Worm (Caenorhabditis elegans) whole organism, L1 larva: ENCODE results near the gene cks-1.
A peak's percentile ranks its signal among the peaks of the same experiment; 100 is the strongest.

ENCODE experiments used
- C34B4.2 ChIP-seq: sonication (generic microtip); optimal IDR thresholded peaks from 2 replicates; lab custom pipeline; 2017; ENCODE audit warnings: mild to moderate bottlenecking, missing genetic modification characterization, missing compliant biosample characterization
- F16B12.6 ChIP-seq: fragments of 150-350 bp; optimal IDR thresholded peaks from 2 replicates; lab custom pipeline; 2014; ENCODE audit warnings: missing biosample characterization, missing genetic modification characterization
- aha-1 ChIP-seq: fragments of 150-350 bp; optimal IDR thresholded peaks from 2 replicates; lab custom pipeline; 2014; ENCODE audit warnings: missing biosample characterization, missing genetic modification characterization
- aly-2 ChIP-seq: fragments of 150-350 bp; optimal IDR thresholded peaks from 2 replicates; lab custom pipeline; 2014; ENCODE audit warnings: missing biosample characterization, missing genetic modification characterization
- ama-1 ChIP-seq: fragments of 150-350 bp; optimal IDR thresholded peaks from 2 replicates; lab custom pipeline; 2014
- ceh-63 ChIP-seq: fragments of 200-800 bp; sonication (Bioruptor generic); optimal IDR thresholded peaks from 2 replicates; lab custom pipeline; 2018; ENCODE audit warnings: mild to moderate bottlenecking, missing genetic modification characterization, missing compliant biosample characterization
- ceh-8 ChIP-seq: fragments of 200-800 bp; sonication (Bioruptor generic); optimal IDR thresholded peaks from 2 replicates; lab custom pipeline; 2018; ENCODE audit warnings: mild to moderate bottlenecking, missing genetic modification characterization, moderate library complexity, missing compliant biosample characterization
- ceh-88 ChIP-seq: fragments of 200-800 bp; sonication (Bioruptor generic); IDR thresholded peaks from 2 replicates; pipeline ENCODE4 v1.3.6; 2022; ENCODE audit warnings: missing genetic modification characterization, missing compliant biosample characterization
- ceh-90 ChIP-seq: sonication (generic microtip); optimal IDR thresholded peaks from 2 replicates; lab custom pipeline; 2016; ENCODE audit warnings: missing genetic modification characterization, missing compliant biosample characterization
- ces-1 ChIP-seq: fragments of 150-350 bp; optimal IDR thresholded peaks from 2 replicates; lab custom pipeline; 2014; ENCODE audit warnings: missing biosample characterization, missing genetic modification reagents, missing genetic modification characterization
- dpl-1 ChIP-seq, 3 experiments: fragments of 150-350 bp in 2 of 3; sonication (generic microtip) in 1 of 3; optimal IDR thresholded peaks; 2 replicates each; lab custom pipeline; 2014 to 2017; ENCODE audit warnings: missing biosample characterization in 3 of 3, missing genetic modification characterization in 3 of 3, missing genetic modification reagents in 3 of 3
- dsc-1 ChIP-seq: sonication (generic microtip); optimal IDR thresholded peaks from 2 replicates; lab custom pipeline; 2016; ENCODE audit warnings: mild to moderate bottlenecking, missing genetic modification characterization, missing compliant biosample characterization
- efl-1 ChIP-seq, 4 experiments: fragments of 150-350 bp; optimal IDR thresholded peaks in 3 of 4; peaks in 1 of 4; 1 replicate in 1 of 4; 2 replicates in 3 of 4; lab custom pipeline; 2014; ENCODE audit warnings: missing biosample characterization in 2 of 4, missing genetic modification characterization in 2 of 4, missing genetic modification reagents in 2 of 4
- egl-13 ChIP-seq: sonication (generic microtip); optimal IDR thresholded peaks from 2 replicates; lab custom pipeline; 2016; ENCODE audit warnings: missing genotype, missing genetic modification reagents, missing genetic modification characterization, missing compliant biosample characterization
- egl-27 ChIP-seq, 2 experiments: fragments of 150-350 bp in 1 of 2; sonication (generic microtip); optimal IDR thresholded peaks; 3 replicates each; lab custom pipeline; 2017 to 2018; ENCODE audit warnings: missing biosample characterization in 2 of 2, missing genetic modification characterization in 2 of 2, missing genetic modification reagents in 2 of 2
- elt-2 ChIP-seq: sonication (generic microtip); optimal IDR thresholded peaks from 2 replicates; lab custom pipeline; 2016; ENCODE audit warnings: missing genetic modification characterization, mild to moderate bottlenecking, inconsistent platforms, missing compliant biosample characterization, missing genetic modification reagents
- elt-3 ChIP-seq, 6 experiments: fragments of 150-350 bp in 1 of 6; sonication (generic microtip); optimal IDR thresholded peaks; 2 replicates each; lab custom pipeline; 2017 to 2018; ENCODE audit warnings: missing biosample characterization in 6 of 6, missing genetic modification characterization in 6 of 6, inconsistent platforms in 1 of 6
- fkh-10 ChIP-seq: sonication (generic microtip); optimal IDR thresholded peaks from 2 replicates; lab custom pipeline; 2017; ENCODE audit warnings: missing biosample characterization, missing genetic modification reagents, missing genetic modification characterization
- fkh-4 ChIP-seq: sonication (generic microtip); optimal IDR thresholded peaks from 2 replicates; lab custom pipeline; 2016; ENCODE audit warnings: missing compliant biosample characterization, missing genetic modification characterization, borderline replicate concordance
- grh-1 ChIP-seq: fragments of 200-800 bp; sonication (Bioruptor generic); IDR thresholded peaks from 2 replicates; pipeline ENCODE4 v1.3.6; 2022; ENCODE audit warnings: missing genetic modification reagents, missing genetic modification characterization, missing compliant biosample characterization
- hlh-17 ChIP-seq: fragments of 200-800 bp; sonication (Bioruptor generic); optimal IDR thresholded peaks from 2 replicates; lab custom pipeline; 2018; ENCODE audit warnings: missing genetic modification characterization, mild to moderate bottlenecking, missing compliant biosample characterization, moderate library complexity, borderline replicate concordance
- hlh-4 ChIP-seq: sonication (generic microtip); optimal IDR thresholded peaks from 2 replicates; lab custom pipeline; 2016; ENCODE audit warnings: mild to moderate bottlenecking, missing genetic modification characterization, missing compliant biosample characterization
- hpl-2 ChIP-seq: fragments of 150-350 bp; optimal IDR thresholded peaks from 2 replicates; lab custom pipeline; 2014; ENCODE audit warnings: missing biosample characterization, missing genetic modification reagents, missing genetic modification characterization
- isw-1 ChIP-seq: fragments of 200-800 bp; sonication (Bioruptor generic); IDR thresholded peaks from 2 replicates; pipeline ENCODE4 v1.3.6; 2022; ENCODE audit warnings: missing genetic modification characterization, missing compliant biosample characterization
- jun-1 ChIP-seq: fragments of 150-350 bp; optimal IDR thresholded peaks from 2 replicates; lab custom pipeline; 2014; ENCODE audit warnings: missing biosample characterization, missing genetic modification reagents, missing genetic modification characterization
- lin-13 ChIP-seq: fragments of 150-350 bp; optimal IDR thresholded peaks from 2 replicates; lab custom pipeline; 2014; ENCODE audit warnings: missing biosample characterization, missing genetic modification reagents, missing genetic modification characterization
- lin-14 ChIP-seq: fragments of 200-800 bp; sonication (Bioruptor generic); optimal IDR thresholded peaks from 2 replicates; lab custom pipeline; 2018; ENCODE audit warnings: mild to moderate bottlenecking, missing genetic modification characterization, moderate library complexity, missing compliant biosample characterization
- lin-35 ChIP-seq, 2 experiments: fragments of 150-350 bp; optimal IDR thresholded peaks; 2 replicates each; lab custom pipeline; 2014; ENCODE audit warnings: missing biosample characterization in 2 of 2, missing genetic modification characterization in 2 of 2, missing genetic modification reagents in 2 of 2
- lin-39 ChIP-seq: fragments of 150-350 bp; optimal IDR thresholded peaks from 2 replicates; lab custom pipeline; 2014; ENCODE audit warnings: missing biosample characterization, missing genetic modification reagents, missing genetic modification characterization
- mep-1 ChIP-seq: fragments of 150-350 bp; optimal IDR thresholded peaks from 2 replicates; lab custom pipeline; 2014; ENCODE audit warnings: missing biosample characterization, missing genetic modification characterization
- nhr-11 ChIP-seq: fragments of 150-350 bp; optimal IDR thresholded peaks from 2 replicates; lab custom pipeline; 2014; ENCODE audit warnings: missing biosample characterization, missing genetic modification characterization
- nhr-12 ChIP-seq: sonication (generic microtip); optimal IDR thresholded peaks from 2 replicates; lab custom pipeline; 2017; ENCODE audit warnings: missing biosample characterization, missing genetic modification characterization
- nhr-19 ChIP-seq: fragments of 200-800 bp; sonication (Bioruptor generic); conservative IDR thresholded peaks from 2 replicates; pipeline ENCODE4 v1.3.6; 2022; ENCODE audit warnings: missing genetic modification characterization, missing compliant biosample characterization
- nhr-237 ChIP-seq: fragments of 150-350 bp; optimal IDR thresholded peaks from 2 replicates; lab custom pipeline; 2014; ENCODE audit warnings: missing biosample characterization, missing genetic modification characterization
- nhr-28 ChIP-seq: fragments of 150-350 bp; optimal IDR thresholded peaks from 2 replicates; lab custom pipeline; 2014; ENCODE audit warnings: missing biosample characterization, missing genetic modification characterization
- nhr-71 ChIP-seq: sonication (generic microtip); optimal IDR thresholded peaks from 2 replicates; lab custom pipeline; 2016; ENCODE audit warnings: mild to moderate bottlenecking, missing genetic modification characterization, moderate library complexity, missing compliant biosample characterization
- nhr-77 ChIP-seq: fragments of 150-350 bp; optimal IDR thresholded peaks from 2 replicates; lab custom pipeline; 2014; ENCODE audit warnings: missing biosample characterization, missing genetic modification characterization
- nhr-84 ChIP-seq: sonication (generic microtip); optimal IDR thresholded peaks from 2 replicates; lab custom pipeline; 2017; ENCODE audit warnings: missing biosample characterization, missing genetic modification characterization
- nhr-90 ChIP-seq: sonication (generic microtip); optimal IDR thresholded peaks from 2 replicates; lab custom pipeline; 2016; ENCODE audit warnings: mild to moderate bottlenecking, missing genetic modification characterization, missing compliant biosample characterization; ENCODE audit not compliant: poor library complexity
- pax-3 ChIP-seq: fragments of 200-800 bp; sonication (Bioruptor generic); optimal IDR thresholded peaks from 2 replicates; lab custom pipeline; 2018; ENCODE audit warnings: mild to moderate bottlenecking, missing genetic modification characterization, moderate library complexity, missing compliant biosample characterization
- pqm-1 ChIP-seq: sonication (generic microtip); optimal IDR thresholded peaks from 3 replicates; lab custom pipeline; 2017; ENCODE audit warnings: missing biosample characterization, missing genetic modification characterization
- skn-1 ChIP-seq: fragments of 150-350 bp; optimal IDR thresholded peaks from 2 replicates; lab custom pipeline; 2014; ENCODE audit warnings: missing biosample characterization, missing genetic modification characterization
- snpc-4 ChIP-seq: fragments of 150-350 bp; optimal IDR thresholded peaks from 2 replicates; lab custom pipeline; 2014; ENCODE audit warnings: missing biosample characterization, missing genetic modification characterization
- snu-23 ChIP-seq: sonication (generic microtip); optimal IDR thresholded peaks from 2 replicates; lab custom pipeline; 2016; ENCODE audit warnings: missing genetic modification characterization, missing compliant biosample characterization
- sptf-1 ChIP-seq: fragments of 150-350 bp; optimal IDR thresholded peaks from 2 replicates; lab custom pipeline; 2014; ENCODE audit warnings: missing biosample characterization, missing genetic modification characterization
- sup-37 ChIP-seq: fragments of 200-800 bp; sonication (Bioruptor generic); optimal IDR thresholded peaks from 2 replicates; lab custom pipeline; 2018; ENCODE audit warnings: mild to moderate bottlenecking, missing genetic modification characterization, missing compliant biosample characterization
- swsn-7 ChIP-seq: sonication (generic microtip); optimal IDR thresholded peaks from 2 replicates; lab custom pipeline; 2016; ENCODE audit warnings: missing genetic modification characterization, missing compliant biosample characterization
- tbx-2 ChIP-seq: sonication (generic microtip); optimal IDR thresholded peaks from 2 replicates; lab custom pipeline; 2016; ENCODE audit warnings: missing genetic modification characterization, missing compliant biosample characterization
- unc-30 ChIP-seq: sonication (generic microtip); optimal IDR thresholded peaks from 2 replicates; lab custom pipeline; 2017; ENCODE audit warnings: missing biosample characterization, missing genetic modification characterization
- unc-98 ChIP-seq: fragments of 200-800 bp; sonication (Bioruptor generic); IDR thresholded peaks from 2 replicates; pipeline ENCODE4 v1.3.6; 2022; ENCODE audit warnings: missing genetic modification characterization, missing compliant biosample characterization
- vab-15 ChIP-seq: sonication (generic microtip); optimal IDR thresholded peaks from 2 replicates; lab custom pipeline; 2017; ENCODE audit warnings: missing genotype, mild to moderate bottlenecking, missing genetic modification characterization, missing compliant biosample characterization
- xbp-1 ChIP-seq: sonication (generic microtip); optimal IDR thresholded peaks from 2 replicates; lab custom pipeline; 2016; ENCODE audit warnings: missing genetic modification characterization, missing compliant biosample characterization
- zag-1 ChIP-seq: fragments of 150-350 bp; optimal IDR thresholded peaks from 2 replicates; lab custom pipeline; 2014; ENCODE audit warnings: missing biosample characterization, missing genetic modification characterization
- ztf-11 ChIP-seq, 2 experiments: sonication (generic microtip); optimal IDR thresholded peaks; 2 replicates each; lab custom pipeline; 2016 to 2017; ENCODE audit warnings: missing genetic modification characterization in 2 of 2, missing biosample characterization in 1 of 2, missing compliant biosample characterization in 1 of 2

Gene cks-1

ce11 chrIV:8528345-8528744 lies 14.6 kb downstream of the cks-1 start (continued):
- TF ChIP-seq pqm-1 (tag; lab: Kevin White, UChicago) (no peak), nhr-77 (no peak), efl-1 (optimal IDR thresholded peaks at IDR 0.05; lab: Kevin White, UChicago) (no peak), efl-1 (GFP tag; optimal IDR thresholded peaks at IDR 0.05 in 1 of 2; lab: Kevin White, UChicago) (peak in 1 of 2 experiments; percentile 94), ceh-63 (GFP tag; lab: Kevin White, UChicago) (no peak), unc-98 (GFP tag; lab: Robert Waterston, UW) (no peak), zag-1 (tag; lab: Kevin White, UChicago) (no peak), nhr-90 (peak; percentile 62), ceh-90 (tag; lab: Kevin White, UChicago) (no peak), sptf-1 (tag; lab: Kevin White, UChicago) (no peak), ama-1 (lab: Kevin White, UChicago) (no peak), hpl-2 (GFP tag; lab: Kevin White, UChicago) (no peak), nhr-71 (tag; lab: Kevin White, UChicago) (peak; percentile 55), mep-1 (no peak), lin-35 (GFP tag; optimal IDR thresholded peaks at IDR 0.05; lab: Kevin White, UChicago) (peak in 1 of 2 experiments; percentile 46), ces-1 (no peak), nhr-28 (tag; lab: Kevin White, UChicago) (no peak), F16B12.6 (no peak), skn-1 (tag; lab: Kevin White, UChicago) (no peak), sup-37 (no peak), egl-13 (tag; lab: Kevin White, UChicago) (no peak), aly-2 (no peak), nhr-237 (tag; lab: Kevin White, UChicago) (no peak), nhr-12 (tag; lab: Kevin White, UChicago) (no peak), dpl-1 (GFP tag; optimal IDR thresholded peaks at IDR 0.05; lab: Kevin White, UChicago) (no peak), snpc-4 (tag; lab: Kevin White, UChicago) (no peak), lin-39 (no peak), swsn-7 (tag; lab: Kevin White, UChicago) (no peak), aha-1 (tag; lab: Kevin White, UChicago) (no peak), jun-1 (tag; lab: Kevin White, UChicago) (peak; percentile 31), elt-2 (peak; percentile 89), nhr-84 (tag; lab: Kevin White, UChicago) (no peak), dsc-1 (no peak), lin-14 (peak; percentile 65), grh-1 (peak; percentile 39; the same call in 1 of the 2 replicates), hlh-17 (GFP tag; lab: Kevin White, UChicago) (no peak), ceh-88 (no peak), nhr-11 (tag; lab: Kevin White, UChicago) (no peak), nhr-19 (GFP tag; lab: Robert Waterston, UW) (peak; percentile 63), elt-3 (tag; optimal IDR thresholded peaks at IDR 0.05; lab: Kevin White, UChicago) (peak in 3 of 6 experiments; percentile 29 to 76 (median 68)), ztf-11 (tag; optimal IDR thresholded peaks at IDR 0.05; lab: Kevin White, UChicago) (no peak), snu-23 (GFP tag; lab: Kevin White, UChicago) (peak; percentile 11), hlh-4 (no peak), fkh-4 (tag; lab: Kevin White, UChicago) (no peak), C34B4.2 (tag; lab: Kevin White, UChicago) (no peak), isw-1 (GFP tag; lab: Robert Waterston, UW) (no peak), tbx-2 (tag; lab: Kevin White, UChicago) (no peak), unc-30 (tag; lab: Kevin White, UChicago) (no peak), egl-27 (tag; optimal IDR thresholded peaks at IDR 0.05; lab: Kevin White, UChicago) (no peak), xbp-1 (tag; lab: Kevin White, UChicago) (no peak), pax-3 (tag; lab: Kevin White, UChicago) (no peak), vab-15 (tag; lab: Kevin White, UChicago) (no peak), lin-13 (GFP tag; lab: Kevin White, UChicago) (no peak), ceh-8 (no peak), fkh-10 (no peak)
